Worm (Caenorhabditis elegans) whole organism, early embryonic: ENCODE results near the gene mlt-10.

Source experiments
- B0310.2 ChIP-seq: sonication (generic microtip); optimal IDR thresholded peaks from 2 replicates; lab custom pipeline; 2016; ENCODE audit warnings: mild to moderate bottlenecking, missing genetic modification characterization, missing compliant biosample characterization
- F13C5.2 ChIP-seq: sonication (generic microtip); optimal IDR thresholded peaks from 2 replicates; lab custom pipeline; 2017; ENCODE audit warnings: mild to moderate bottlenecking, missing genetic modification characterization, inconsistent platforms, missing compliant biosample characterization
- aly-1 ChIP-seq: sonication (generic microtip); optimal IDR thresholded peaks from 2 replicates; lab custom pipeline; 2016; ENCODE audit warnings: missing genetic modification characterization, missing compliant biosample characterization
- ama-1 ChIP-seq: fragments of 150-350 bp; optimal IDR thresholded peaks from 2 replicates; lab custom pipeline; 2014
- ceh-13 ChIP-seq: fragments of 200-800 bp; sonication (Bioruptor generic); optimal IDR thresholded peaks from 2 replicates; lab custom pipeline; 2018; ENCODE audit warnings: mild to moderate bottlenecking, missing genetic modification characterization, missing compliant biosample characterization
- ceh-36 ChIP-seq: sonication (generic microtip); optimal IDR thresholded peaks from 2 replicates; lab custom pipeline; 2016; ENCODE audit warnings: missing genetic modification characterization, inconsistent platforms, missing compliant biosample characterization
- ets-7 ChIP-seq: sonication (generic microtip); optimal IDR thresholded peaks from 2 replicates; lab custom pipeline; 2016; ENCODE audit warnings: missing genotype, missing genetic modification characterization, missing compliant biosample characterization
- flt-1 ChIP-seq: fragments of 200-800 bp; sonication (Bioruptor generic); IDR thresholded peaks from 2 replicates; pipeline ENCODE4 v1.3.6; 2022; ENCODE audit warnings: missing genetic modification characterization, missing compliant biosample characterization
- hmbx-1 ChIP-seq: sonication (generic microtip); optimal IDR thresholded peaks from 2 replicates; lab custom pipeline; 2016; ENCODE audit warnings: mild to moderate bottlenecking, missing genetic modification characterization, missing compliant biosample characterization
- hmg-4 ChIP-seq: fragments of 200-800 bp; sonication (Bioruptor generic); optimal IDR thresholded peaks from 2 replicates; lab custom pipeline; 2018; ENCODE audit warnings: mild to moderate bottlenecking, missing genetic modification characterization, missing compliant biosample characterization
- hnd-1 ChIP-seq: sonication (generic microtip); optimal IDR thresholded peaks from 2 replicates; lab custom pipeline; 2016; ENCODE audit warnings: missing genetic modification characterization, missing compliant biosample characterization
- pes-1 ChIP-seq: fragments of 200-800 bp; sonication (Bioruptor generic); IDR thresholded peaks from 2 replicates; pipeline ENCODE4 v1.3.6; 2022; ENCODE audit warnings: missing genetic modification reagents, missing genetic modification characterization, missing compliant biosample characterization
- scrt-1 ChIP-seq: fragments of 200-800 bp; sonication (Bioruptor generic); IDR thresholded peaks from 2 replicates; pipeline ENCODE4 v1.3.6; 2022; ENCODE audit warnings: missing genetic modification characterization, missing compliant biosample characterization
- sea-1 ChIP-seq: fragments of 200-800 bp; sonication (Bioruptor generic); conservative IDR thresholded peaks from 2 replicates; pipeline ENCODE4 v1.3.6; 2022; ENCODE audit warnings: missing genetic modification characterization, missing compliant biosample characterization
- tbx-11 ChIP-seq: fragments of 200-800 bp; sonication (Bioruptor generic); IDR thresholded peaks from 2 replicates; pipeline ENCODE4 v1.3.6; 2022; ENCODE audit warnings: missing genetic modification characterization, missing compliant biosample characterization
- tbx-37 ChIP-seq: fragments of 200-800 bp; sonication (Bioruptor generic); conservative IDR thresholded peaks from 2 replicates; pipeline ENCODE4 v1.3.6; 2022; ENCODE audit warnings: missing genetic modification reagents, missing genetic modification characterization, missing compliant biosample characterization
- tra-4 ChIP-seq: sonication (generic microtip); optimal IDR thresholded peaks from 2 replicates; lab custom pipeline; 2017; ENCODE audit warnings: missing genetic modification characterization, missing compliant biosample characterization

The mlt-10 gene

DNA sequence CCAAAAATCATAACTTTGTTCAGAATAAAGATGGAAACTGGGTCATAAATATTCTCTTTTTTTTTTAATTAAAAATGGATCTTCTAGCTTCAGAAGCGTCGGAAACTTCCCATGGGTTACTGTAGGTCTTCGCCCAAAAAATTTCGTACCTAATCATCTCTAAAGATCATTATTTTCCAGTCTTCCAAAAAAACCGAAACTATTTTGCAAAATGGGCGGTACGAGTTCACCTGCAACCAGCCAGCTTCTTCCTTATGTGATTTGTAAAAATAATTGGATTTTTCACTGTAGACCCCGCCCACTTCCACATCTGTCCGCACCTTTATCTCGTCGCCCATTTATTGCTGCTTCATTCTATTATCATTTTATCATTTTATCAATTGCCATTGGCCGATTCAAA is at the start of gene mlt-10:
Gene mlt-10 (plus strand): TSS at position 301 of the 400 bp plus-strand sequence.
- no peak for TF ChIP-seq ets-7 (tag; lab: Kevin White, UChicago)
- no peak for TF ChIP-seq ceh-36
- TF ChIP-seq ceh-13 (GFP tag; lab: Kevin White, UChicago) = no peak
- no peak for TF ChIP-seq aly-1 (tag; lab: Kevin White, UChicago)
- no peak for TF ChIP-seq B0310.2
- TF ChIP-seq hmbx-1 (tag; lab: Kevin White, UChicago) = no peak
- TF ChIP-seq flt-1 (GFP tag; lab: Robert Waterston, UW) = no peak
- no peak for TF ChIP-seq F13C5.2 (tag; lab: Kevin White, UChicago)
- no peak for TF ChIP-seq sea-1 (GFP tag; lab: Robert Waterston, UW)
- TF ChIP-seq tbx-11 (GFP tag; lab: Robert Waterston, UW) = no peak
- no peak for TF ChIP-seq ama-1
- no peak for TF ChIP-seq tra-4
- no peak for TF ChIP-seq pes-1
- no peak for TF ChIP-seq scrt-1 (GFP tag; lab: Robert Waterston, UW)
- TF ChIP-seq hmg-4 = no peak
- no peak for TF ChIP-seq hnd-1 (tag; lab: Kevin White, UChicago)
- TF ChIP-seq tbx-37 (GFP tag; lab: Robert Waterston, UW) = no peak

ce11 chrII:502638-503037 is 43.9 kb upstream of the mlt-10 start:
- TF ChIP-seq ceh-13 (GFP tag; lab: Kevin White, UChicago) (no peak), flt-1 (GFP tag; lab: Robert Waterston, UW) (no peak), tbx-37 (GFP tag; lab: Robert Waterston, UW) (no peak)

- TF ChIP-seq F13C5.2 (tag; lab: Kevin White, UChicago) = peak; percentile 57
- no peak for TF ChIP-seq hnd-1 (tag; lab: Kevin White, UChicago)
- TF ChIP-seq aly-1 (tag; lab: Kevin White, UChicago) = no peak
Measured at ce11 chrII:506069-506468, 40.4 kb upstream of the mlt-10 start.

DNA sequence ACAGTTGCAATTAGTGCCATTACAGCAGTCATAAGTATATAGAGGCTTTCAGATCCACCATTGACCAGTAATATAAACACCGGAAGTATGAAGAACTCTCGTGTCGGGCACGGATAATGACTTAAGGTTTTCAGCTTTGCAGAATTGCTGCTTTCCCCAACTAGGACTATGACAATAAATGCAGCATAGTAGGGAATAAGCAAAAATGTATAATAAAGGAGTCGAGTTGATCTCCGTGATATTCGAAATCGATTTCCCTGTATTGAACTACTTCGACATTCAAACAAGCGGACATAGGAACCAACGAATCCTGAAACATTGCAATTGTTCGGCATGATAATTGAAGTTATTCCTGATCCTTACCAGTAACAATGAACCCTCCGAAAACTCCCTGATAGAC is 37.9 kb upstream of the mlt-10 start:
- TF ChIP-seq sea-1 (GFP tag; lab: Robert Waterston, UW) = no peak
- TF ChIP-seq aly-1 (tag; lab: Kevin White, UChicago) = no peak

- no peak for TF ChIP-seq F13C5.2 (tag; lab: Kevin White, UChicago)
- no peak for TF ChIP-seq sea-1 (GFP tag; lab: Robert Waterston, UW)
- TF ChIP-seq ceh-36 = no peak
- TF ChIP-seq hmg-4 = no peak
- TF ChIP-seq tbx-37 (GFP tag; lab: Robert Waterston, UW) = no peak
- no peak for TF ChIP-seq ets-7 (tag; lab: Kevin White, UChicago)
- TF ChIP-seq scrt-1 (GFP tag; lab: Robert Waterston, UW) = no peak
- no peak for TF ChIP-seq flt-1 (GFP tag; lab: Robert Waterston, UW)
- no peak for TF ChIP-seq aly-1 (tag; lab: Kevin White, UChicago)
- TF ChIP-seq B0310.2 = no peak
- no peak for TF ChIP-seq ama-1
- no peak for TF ChIP-seq ceh-13 (GFP tag; lab: Kevin White, UChicago)
- TF ChIP-seq pes-1 = no peak
- TF ChIP-seq hmbx-1 (tag; lab: Kevin White, UChicago) = no peak
- TF ChIP-seq tra-4 = no peak
Measured at ce11 chrII:509230-509629, 37.3 kb upstream of the mlt-10 start, which contains the start of gene srh-105. Gene srh-105 (minus strand): TSS chrII:509330.

ce11 chrII:511968-512367 is 34.5 kb upstream of the mlt-10 start:
- no peak for TF ChIP-seq F13C5.2 (tag; lab: Kevin White, UChicago)
- no peak for TF ChIP-seq ets-7 (tag; lab: Kevin White, UChicago)
- TF ChIP-seq scrt-1 (GFP tag; lab: Robert Waterston, UW) = no peak

ce11 chrII:512630-513029 is 33.9 kb upstream of the mlt-10 start:
- TF ChIP-seq ama-1 (no peak), sea-1 (GFP tag; lab: Robert Waterston, UW) (no peak), hnd-1 (tag; lab: Kevin White, UChicago) (no peak), tbx-37 (GFP tag; lab: Robert Waterston, UW) (no peak), ceh-13 (GFP tag; lab: Kevin White, UChicago) (no peak), ceh-36 (no peak), pes-1 (no peak), hmg-4 (no peak)

DNA sequence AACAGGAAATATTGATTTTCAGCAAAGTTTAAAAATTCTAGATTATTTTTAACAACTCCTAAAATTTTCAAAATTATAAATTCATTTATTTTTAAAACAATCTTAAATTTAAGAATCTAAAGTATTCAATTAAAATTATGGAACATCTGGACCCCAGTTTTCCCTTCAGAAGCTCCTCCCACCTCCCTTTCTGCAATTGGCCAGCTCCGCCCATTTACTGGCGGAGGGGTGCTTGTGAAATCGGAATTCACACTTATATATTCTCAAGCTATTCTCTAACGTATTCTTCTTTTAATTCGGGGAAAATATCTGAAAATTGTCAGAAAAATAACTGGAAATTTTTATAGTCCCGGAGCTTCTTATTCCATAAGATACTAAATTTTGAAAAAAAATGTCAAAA is 30.7 kb upstream of the mlt-10 start, which contains the start of gene mab-9:
Gene mab-9 (plus strand): TSS at position 260 of the 400 bp plus-strand sequence.
- TF ChIP-seq ceh-36 = no peak
- no peak for TF ChIP-seq hnd-1 (tag; lab: Kevin White, UChicago)
- no peak for TF ChIP-seq flt-1 (GFP tag; lab: Robert Waterston, UW)
- no peak for TF ChIP-seq tbx-11 (GFP tag; lab: Robert Waterston, UW)
- TF ChIP-seq B0310.2 = no peak
- TF ChIP-seq pes-1 = no peak
- TF ChIP-seq ceh-13 (GFP tag; lab: Kevin White, UChicago) = no peak
- no peak for TF ChIP-seq hmg-4
- TF ChIP-seq tbx-37 (GFP tag; lab: Robert Waterston, UW) = no peak
- TF ChIP-seq F13C5.2 (tag; lab: Kevin White, UChicago) = no peak

DNA sequence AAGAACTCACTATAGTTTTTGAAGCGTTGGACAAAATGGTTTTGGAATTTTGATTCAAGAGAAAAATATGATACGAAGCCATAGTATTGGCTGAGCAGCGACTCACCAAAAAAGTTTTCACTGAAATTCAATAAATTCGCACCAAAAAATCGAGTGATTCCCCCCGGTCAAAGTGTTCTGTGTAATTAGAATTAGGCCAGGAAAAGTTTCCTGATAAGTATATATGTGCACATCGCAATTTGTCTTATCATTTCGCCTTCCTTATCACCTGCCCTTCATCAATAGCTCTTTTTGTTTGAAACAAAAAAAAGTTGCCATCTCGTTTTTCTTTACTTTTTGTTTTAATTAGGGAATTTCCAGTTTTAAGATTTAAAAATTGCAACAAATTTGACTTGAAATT is 24.8 kb upstream of the mlt-10 start:
- TF ChIP-seq tra-4 = no peak
- TF ChIP-seq ceh-13 (GFP tag; lab: Kevin White, UChicago) = no peak
- TF ChIP-seq ama-1 = no peak
- TF ChIP-seq tbx-11 (GFP tag; lab: Robert Waterston, UW) = no peak
- TF ChIP-seq sea-1 (GFP tag; lab: Robert Waterston, UW) = no peak
- TF ChIP-seq hnd-1 (tag; lab: Kevin White, UChicago) = no peak
- no peak for TF ChIP-seq ceh-36
- no peak for TF ChIP-seq pes-1
- no peak for TF ChIP-seq scrt-1 (GFP tag; lab: Robert Waterston, UW)
